Fruit fly (Drosophila melanogaster): ENCODE measurements around the gene Prosalpha4T1.
A peak's percentile ranks its signal among the peaks of the same experiment; 100 is the strongest.

Prosalpha4T1 gene

dm6 chr3R:20748974-20749373, at the start of gene Prosalpha4T1:
Gene Prosalpha4T1, minus strand, starts transcription at chr3R:20749074.
- no peak for TF ChIP-seq topi (GFP tag; optimal IDR thresholded peaks at IDR 0.05)

- TF ChIP-seq Hr38 (GFP tag; optimal IDR thresholded peaks at IDR 0.05) (no peak), svp (GFP tag) (peak; percentile 93)
Observed at dm6 chr3R:20796949-20797348, 48.1 kb upstream of the Prosalpha4T1 start.

- no peak for TF ChIP-seq CG6792 (GFP tag; optimal IDR thresholded peaks at IDR 0.05)
- no peak for TF ChIP-seq eg (GFP tag; IDR thresholded peaks at IDR 0.05)
- no peak for TF ChIP-seq fd85E (GFP tag; optimal IDR thresholded peaks at IDR 0.05)
- no peak for TF ChIP-seq Eip93F (GFP tag; optimal IDR thresholded peaks at IDR 0.05)
- TF ChIP-seq Hr4 (GFP tag; optimal IDR thresholded peaks at IDR 0.05) = no peak
- no peak for TF ChIP-seq Sox14 (GFP tag; optimal IDR thresholded peaks at IDR 0.05)
- no peak for TF ChIP-seq CG4318 (GFP tag; optimal IDR thresholded peaks at IDR 0.05)
- no peak for TF ChIP-seq CG10631 (GFP tag; optimal IDR thresholded peaks at IDR 0.05)
- TF ChIP-seq cyc (GFP tag; optimal IDR thresholded peaks at IDR 0.05) = no peak
- TF ChIP-seq CG7368 (GFP tag; optimal IDR thresholded peaks at IDR 0.05) = no peak
- no peak for TF ChIP-seq fd59A (GFP tag; optimal IDR thresholded peaks at IDR 0.05)
- TF ChIP-seq CG9139 (GFP tag; optimal IDR thresholded peaks at IDR 0.05) = no peak
- TF ChIP-seq CG6163 (GFP tag; IDR thresholded peaks at IDR 0.05) = 0 out of 3 replicates have a peak, but pooled peaks have one; percentile 29
- no peak for TF ChIP-seq CG34406 (GFP tag; optimal IDR thresholded peaks at IDR 0.05)
- peak; percentile 57 for TF ChIP-seq svp (GFP tag)
- no peak for TF ChIP-seq CG1621 (tag; optimal IDR thresholded peaks at IDR 0.05)
- no peak for TF ChIP-seq CG6276 (GFP tag; optimal IDR thresholded peaks at IDR 0.05)
Observed at dm6 chr3R:20791212-20791789, 42.4 kb upstream of the Prosalpha4T1 start.

dm6 chr3R:20790437-20790836, 41.6 kb upstream of the Prosalpha4T1 start:
- no peak for TF ChIP-seq dsx (GFP tag; optimal IDR thresholded peaks at IDR 0.05; ENCODE audit: poor library complexity, severe bottlenecking)
- TF ChIP-seq vri (GFP tag; optimal IDR thresholded peaks at IDR 0.05) = peak; percentile 45
- TF ChIP-seq Smox (GFP tag; optimal IDR thresholded peaks at IDR 0.05) = no peak
- peak; percentile 44 for TF ChIP-seq Lpt (GFP tag; optimal IDR thresholded peaks at IDR 0.05)
- no peak for TF ChIP-seq CG6808 (GFP tag; optimal IDR thresholded peaks at IDR 0.05)
- TF ChIP-seq fd85E (GFP tag; optimal IDR thresholded peaks at IDR 0.05) = no peak
- TF ChIP-seq CG8632 (GFP tag; optimal IDR thresholded peaks at IDR 0.05) = no peak
- TF ChIP-seq CG15336 (GFP tag; IDR thresholded peaks at IDR 0.05) = peak; percentile 77
- TF ChIP-seq lz (GFP tag; optimal IDR thresholded peaks at IDR 0.05) = no peak
- TF ChIP-seq CG4318 (GFP tag; optimal IDR thresholded peaks at IDR 0.05) = no peak
- no peak for TF ChIP-seq Met (GFP tag; optimal IDR thresholded peaks at IDR 0.05)
- peak; percentile 43; the same call in 1 of the 3 replicates for TF ChIP-seq CG6163 (GFP tag; IDR thresholded peaks at IDR 0.05)
- no peak for TF ChIP-seq cyc (GFP tag; optimal IDR thresholded peaks at IDR 0.05)
- peak; percentile 36 for TF ChIP-seq svp (GFP tag)
- TF ChIP-seq CG6276 (GFP tag; optimal IDR thresholded peaks at IDR 0.05) = peak; percentile 53
- TF ChIP-seq CG8119 (GFP tag; IDR thresholded peaks at IDR 0.05) = peak; percentile 62; the same call in 1 of the 3 replicates

dm6 chr3R:20788559-20788958, 39.7 kb upstream of the Prosalpha4T1 start:
- no peak for TF ChIP-seq Blimp-1 (GFP tag; optimal IDR thresholded peaks at IDR 0.05)
- 0 out of 3 replicates have a peak, but pooled peaks have one; percentile 21 for TF ChIP-seq CG8119 (GFP tag; IDR thresholded peaks at IDR 0.05)
- TF ChIP-seq CG1621 (tag; optimal IDR thresholded peaks at IDR 0.05) = no peak
- peak; percentile 98 for TF ChIP-seq svp (GFP tag)
- TF ChIP-seq Eip93F (GFP tag; optimal IDR thresholded peaks at IDR 0.05) = peak; percentile 29
- TF ChIP-seq Sox14 (GFP tag; optimal IDR thresholded peaks at IDR 0.05) = peak; percentile 53
